Worm (Caenorhabditis elegans) whole organism, mixed stage, embryonic: ENCODE data around the gene T15B7.8.

ENCODE experiments used
- elt-1 ChIP-seq: sonication (generic microtip); optimal IDR thresholded peaks from 2 replicates; lab custom pipeline; 2017; ENCODE audit warnings: missing genetic modification characterization, mild to moderate bottlenecking, missing compliant biosample characterization, antibody characterized with exemption, moderate library complexity, borderline replicate concordance; ENCODE audit not compliant: insufficient read depth
- snpc-4 ChIP-seq: fragments of 150-350 bp; optimal IDR thresholded peaks from 2 replicates; lab custom pipeline; 2014; ENCODE audit warnings: missing biosample characterization, missing genetic modification characterization

DNA sequence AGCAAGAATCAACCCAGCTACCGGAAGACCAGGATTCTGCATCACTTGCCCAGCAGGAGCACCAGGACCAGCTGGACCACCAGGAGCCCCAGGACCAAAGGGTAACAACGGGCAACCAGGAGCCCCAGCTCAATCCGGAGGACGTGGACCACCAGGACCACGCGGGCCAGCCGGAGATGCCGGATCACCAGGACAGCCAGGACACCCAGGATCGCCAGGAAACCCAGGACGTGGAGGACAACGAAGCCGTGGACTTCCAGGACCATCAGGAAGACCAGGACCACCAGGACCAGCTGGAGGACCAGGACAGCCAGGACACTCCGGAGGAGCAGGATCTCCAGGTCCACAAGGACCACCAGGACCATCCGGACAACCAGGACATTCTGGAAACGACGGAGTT is 9.9 kb downstream of the T15B7.8 start:
- TF ChIP-seq elt-1 (tag; lab: Kevin White, UChicago) (no peak), snpc-4 (no peak)
